Worm (Caenorhabditis elegans): ENCODE results near the gene F55G7.1.

ce11 chrX:11896708-11897107 lies 27.5 kb upstream of the F55G7.1 start:
- no peak for TF ChIP-seq ztf-29 (GFP tag; IDR thresholded peaks at IDR 0.05)
- no peak for TF ChIP-seq ztf-23 (GFP tag; IDR thresholded peaks at IDR 0.05)
- TF ChIP-seq ref-1 (GFP tag; conservative IDR thresholded peaks at IDR 0.05) = no peak
- no peak for TF ChIP-seq flt-1 (GFP tag; IDR thresholded peaks at IDR 0.05)
- TF ChIP-seq T22C8.4 (GFP tag; IDR thresholded peaks at IDR 0.05) = no peak
- TF ChIP-seq med-1 (GFP tag; optimal IDR thresholded peaks at IDR 0.05; ENCODE audit: insufficient read depth) = no peak
- TF ChIP-seq klf-2 (GFP tag; conservative IDR thresholded peaks at IDR 0.05) = no peak
- TF ChIP-seq cog-1 (tag; optimal IDR thresholded peaks at IDR 0.05) = no peak
- no peak for TF ChIP-seq tab-1 (GFP tag; IDR thresholded peaks at IDR 0.05)
